Fruit fly (Drosophila melanogaster): ENCODE data around the gene Atg101.

DNA sequence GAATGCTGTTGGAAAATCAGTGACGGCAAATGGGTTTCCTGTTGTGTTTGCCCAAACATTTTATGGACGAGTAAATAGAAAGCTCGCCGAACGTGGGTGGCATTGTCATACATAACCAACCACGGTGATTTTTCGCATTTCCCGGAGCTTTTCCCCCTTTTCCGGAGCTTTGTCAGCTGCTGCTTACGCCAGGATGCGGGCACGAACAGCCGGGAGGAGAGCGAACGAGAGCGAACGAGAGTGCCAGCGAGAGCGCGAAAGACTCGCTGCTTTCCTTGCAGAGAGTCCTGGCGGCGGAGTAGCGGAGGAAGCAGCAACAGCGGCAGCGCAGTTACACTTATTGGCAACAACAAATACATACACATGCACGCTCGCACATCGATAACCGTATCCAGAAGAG, 14.9 kb downstream of the Atg101 start, which contains the start of gene CG7058:
- TF ChIP-seq CG1620 (GFP tag; optimal IDR thresholded peaks at IDR 0.05) (no peak), CG7045 (GFP tag; optimal IDR thresholded peaks at IDR 0.05) (no peak), kay (GFP tag; ENCODE audit: borderline replicate concordance) (no peak), bab1 (GFP tag; optimal IDR thresholded peaks at IDR 0.05) (no peak), tj (GFP tag; optimal IDR thresholded peaks at IDR 0.05) (no peak), Clk (GFP tag; optimal IDR thresholded peaks at IDR 0.05) (no peak), cic (GFP tag; optimal IDR thresholded peaks at IDR 0.05) (no peak), CG7101 (tag; optimal IDR thresholded peaks at IDR 0.05) (no peak), toe (GFP tag; optimal IDR thresholded peaks at IDR 0.05) (no peak), CG33017 (tag; optimal IDR thresholded peaks at IDR 0.05) (no peak), CG11617 (GFP tag; optimal IDR thresholded peaks at IDR 0.05) (no peak), CG5204 (GFP tag; optimal IDR thresholded peaks at IDR 0.05) (no peak)

All from whole organism, adult.